Worm (Caenorhabditis elegans) whole organism, L2 larva: ENCODE results near the gene cut-1.

Source experiments
- F13H6.1 ChIP-seq: sonication (generic microtip); optimal IDR thresholded peaks from 2 replicates; lab custom pipeline; 2016; ENCODE audit warnings: missing genetic modification characterization, missing compliant biosample characterization
- R02D3.7 ChIP-seq: fragments of 150-350 bp; optimal IDR thresholded peaks from 2 replicates; lab custom pipeline; 2014; ENCODE audit warnings: missing biosample characterization, missing genetic modification characterization
- ZK546.5 ChIP-seq: sonication (generic microtip); optimal IDR thresholded peaks from 2 replicates; lab custom pipeline; 2017; ENCODE audit warnings: missing biosample characterization, missing genetic modification characterization
- alr-1 ChIP-seq: fragments of 150-350 bp; optimal IDR thresholded peaks from 2 replicates; lab custom pipeline; 2014; ENCODE audit warnings: missing biosample characterization, missing genetic modification characterization
- aly-2 ChIP-seq: fragments of 150-350 bp; optimal IDR thresholded peaks from 2 replicates; lab custom pipeline; 2014; ENCODE audit warnings: missing biosample characterization, missing genetic modification characterization
- blmp-1 ChIP-seq: sonication (generic microtip); optimal IDR thresholded peaks from 2 replicates; lab custom pipeline; 2017; ENCODE audit warnings: missing genetic modification characterization, mild to moderate bottlenecking, missing compliant biosample characterization, antibody characterized with exemption, moderate library complexity; ENCODE audit not compliant: insufficient read depth
- egl-27 ChIP-seq: sonication (generic microtip); optimal IDR thresholded peaks from 3 replicates; lab custom pipeline; 2017; ENCODE audit warnings: missing biosample characterization, missing genetic modification reagents, missing genetic modification characterization
- fos-1 ChIP-seq: fragments of 150-350 bp; optimal IDR thresholded peaks from 2 replicates; lab custom pipeline; 2014; ENCODE audit warnings: missing biosample characterization, missing genetic modification characterization
- lin-11 ChIP-seq: fragments of 150-350 bp; sonication (generic microtip); optimal IDR thresholded peaks from 2 replicates; lab custom pipeline; 2014; ENCODE audit warnings: missing biosample characterization, missing genetic modification characterization, inconsistent platforms, mixed read lengths
- lin-13 ChIP-seq: fragments of 150-350 bp; optimal IDR thresholded peaks from 2 replicates; lab custom pipeline; 2014; ENCODE audit warnings: missing biosample characterization, missing genetic modification reagents, missing genetic modification characterization
- mab-5 ChIP-seq: fragments of 150-350 bp; optimal IDR thresholded peaks from 2 replicates; lab custom pipeline; 2014; ENCODE audit warnings: missing biosample characterization, missing genetic modification characterization
- mbf-1 ChIP-seq: sonication (generic microtip); optimal IDR thresholded peaks from 2 replicates; lab custom pipeline; 2017; ENCODE audit warnings: missing biosample characterization, missing genetic modification characterization
- nhr-10 ChIP-seq: sonication (generic microtip); optimal IDR thresholded peaks from 2 replicates; lab custom pipeline; 2017; ENCODE audit warnings: missing biosample characterization, missing genetic modification characterization
- nhr-12 ChIP-seq: fragments of 150-350 bp; optimal IDR thresholded peaks from 2 replicates; lab custom pipeline; 2014; ENCODE audit warnings: missing biosample characterization, missing genetic modification characterization
- nhr-23 ChIP-seq: fragments of 150-350 bp; optimal IDR thresholded peaks from 2 replicates; lab custom pipeline; 2014; ENCODE audit warnings: missing biosample characterization, missing genetic modification reagents, missing genetic modification characterization
- nhr-237 ChIP-seq: fragments of 150-350 bp; optimal IDR thresholded peaks from 2 replicates; lab custom pipeline; 2014; ENCODE audit warnings: missing biosample characterization, missing genetic modification characterization
- nhr-25 ChIP-seq: fragments of 150-350 bp; sonication (generic microtip); optimal IDR thresholded peaks from 3 replicates; lab custom pipeline; 2014; ENCODE audit warnings: missing biosample characterization, missing genetic modification characterization
- nhr-77 ChIP-seq: fragments of 150-350 bp; optimal IDR thresholded peaks from 2 replicates; lab custom pipeline; 2014; ENCODE audit warnings: missing biosample characterization, missing genetic modification characterization
- peb-1 ChIP-seq: fragments of 150-350 bp; optimal IDR thresholded peaks from 2 replicates; lab custom pipeline; 2014; ENCODE audit warnings: missing biosample characterization, missing genetic modification characterization
- sem-4 ChIP-seq: fragments of 150-350 bp; optimal IDR thresholded peaks from 2 replicates; lab custom pipeline; 2014; ENCODE audit warnings: missing biosample characterization, missing genetic modification reagents, missing genetic modification characterization
- skn-1 ChIP-seq: sonication (generic microtip); optimal IDR thresholded peaks from 2 replicates; lab custom pipeline; 2017; ENCODE audit warnings: missing biosample characterization, missing genetic modification characterization
- sma-9 ChIP-seq, 2 experiments: fragments of 150-350 bp in 1 of 2; sonication (generic microtip) in 1 of 2; optimal IDR thresholded peaks; 2 replicates each; lab custom pipeline; 2014 to 2016; ENCODE audit warnings: missing genetic modification characterization in 2 of 2, mild to moderate bottlenecking in 1 of 2, missing biosample characterization in 1 of 2, missing compliant biosample characterization in 1 of 2, missing genetic modification reagents in 1 of 2, moderate library complexity in 1 of 2
- snpc-4 ChIP-seq: fragments of 150-350 bp; optimal IDR thresholded peaks from 2 replicates; lab custom pipeline; 2014; ENCODE audit warnings: missing biosample characterization, missing genetic modification characterization
- unc-55 ChIP-seq: fragments of 150-350 bp; sonication (generic microtip); optimal IDR thresholded peaks from 3 replicates; lab custom pipeline; 2014; ENCODE audit warnings: missing biosample characterization, missing genetic modification reagents, missing genetic modification characterization
- unc-62 ChIP-seq: fragments of 150-350 bp; optimal IDR thresholded peaks from 2 replicates; lab custom pipeline; 2014; ENCODE audit warnings: missing biosample characterization, missing genetic modification reagents, missing genetic modification characterization
- zag-1 ChIP-seq: fragments of 150-350 bp; optimal IDR thresholded peaks from 2 replicates; lab custom pipeline; 2014; ENCODE audit warnings: missing biosample characterization, missing genetic modification characterization
- ztf-11 ChIP-seq: sonication (generic microtip); optimal IDR thresholded peaks from 2 replicates; lab custom pipeline; 2017; ENCODE audit warnings: missing biosample characterization, missing genetic modification characterization

The cut-1 gene

ce11 chrII:11240214-11240613 is 28.7 kb upstream of the cut-1 start:
- no peak for TF ChIP-seq unc-62 (GFP tag; lab: Kevin White, UChicago)
- TF ChIP-seq F13H6.1 (tag; lab: Kevin White, UChicago) = no peak
- no peak for TF ChIP-seq sem-4 (tag; lab: Kevin White, UChicago)
- TF ChIP-seq fos-1 = no peak
- no peak for TF ChIP-seq unc-55 (GFP tag; lab: Kevin White, UChicago)
- no peak for TF ChIP-seq nhr-12 (tag; lab: Kevin White, UChicago)
- TF ChIP-seq nhr-237 (tag; lab: Kevin White, UChicago) = no peak
- TF ChIP-seq peb-1 (tag; lab: Kevin White, UChicago) = no peak
- TF ChIP-seq lin-11 (tag; lab: Kevin White, UChicago) = no peak
- no peak for TF ChIP-seq lin-13
- no peak for TF ChIP-seq ZK546.5 (tag; lab: Kevin White, UChicago)
- no peak for TF ChIP-seq nhr-25 (tag; lab: Kevin White, UChicago)
- TF ChIP-seq, all 48 proteins: peak for 0

DNA sequence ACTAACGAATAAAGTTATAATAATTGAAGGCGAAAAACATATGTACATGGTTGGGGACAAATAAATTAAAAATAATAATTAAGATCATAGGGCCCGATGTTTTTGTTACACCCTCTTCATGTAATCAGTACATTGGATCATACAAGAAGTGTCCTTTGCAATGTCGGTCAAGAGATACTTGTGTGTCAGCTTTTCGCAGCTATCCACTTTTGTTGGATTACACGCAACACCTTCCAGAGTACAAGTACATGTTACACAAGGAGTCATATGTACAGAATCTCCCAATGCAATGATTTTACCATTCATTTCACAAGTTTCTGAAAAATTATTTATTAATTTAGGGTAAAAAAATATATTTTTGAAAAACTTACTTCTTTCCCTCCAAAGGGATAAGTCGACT is 28.0 kb upstream of the cut-1 start:
- TF ChIP-seq ztf-11 (tag; lab: Kevin White, UChicago) (no peak), nhr-23 (tag; lab: Kevin White, UChicago) (no peak), egl-27 (tag; lab: Kevin White, UChicago) (no peak), lin-11 (tag; lab: Kevin White, UChicago) (no peak), fos-1 (no peak), alr-1 (tag; lab: Kevin White, UChicago) (no peak), unc-62 (GFP tag; lab: Kevin White, UChicago) (no peak), mbf-1 (tag; lab: Kevin White, UChicago) (no peak)

ce11 chrII:11241497-11241896 is 27.4 kb upstream of the cut-1 start:
- TF ChIP-seq unc-55 (GFP tag; lab: Kevin White, UChicago) = no peak
- TF ChIP-seq egl-27 (tag; lab: Kevin White, UChicago) = no peak
- no peak for TF ChIP-seq blmp-1 (tag; lab: Kevin White, UChicago)
- no peak for TF ChIP-seq mab-5 (tag; lab: Kevin White, UChicago)

DNA sequence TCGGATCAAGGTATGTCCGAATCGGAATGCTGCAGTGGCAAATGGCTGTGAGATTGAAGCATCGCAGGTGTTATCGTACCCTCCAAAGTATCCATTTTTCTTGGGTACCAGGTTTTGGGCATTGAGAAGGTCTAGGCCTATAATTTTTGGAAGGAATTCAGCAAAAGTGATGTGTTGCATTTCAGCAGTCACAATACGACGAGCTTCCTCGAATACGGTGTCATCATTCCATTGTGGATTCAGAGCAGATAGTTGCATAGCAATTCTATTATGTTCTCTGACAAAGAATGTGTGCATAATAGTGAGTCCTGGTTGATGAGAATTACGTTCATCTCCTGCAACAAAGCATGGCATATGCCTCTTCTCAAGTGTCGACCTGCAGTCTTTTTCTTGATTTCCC is 26.0 kb upstream of the cut-1 start:
- TF ChIP-seq zag-1 (tag; lab: Kevin White, UChicago) (no peak), nhr-10 (tag; lab: Kevin White, UChicago) (no peak), peb-1 (tag; lab: Kevin White, UChicago) (no peak)

- TF ChIP-seq blmp-1 (tag; lab: Kevin White, UChicago) = peak; percentile 82
- no peak for TF ChIP-seq snpc-4
Measured at ce11 chrII:11246506-11246905, 22.4 kb upstream of the cut-1 start.

- TF ChIP-seq nhr-77 (no peak), nhr-237 (tag; lab: Kevin White, UChicago) (no peak), skn-1 (no peak), unc-62 (GFP tag; lab: Kevin White, UChicago) (no peak), aly-2 (tag; lab: Kevin White, UChicago) (no peak), sma-9 (GFP tag; optimal IDR thresholded peaks at IDR 0.05; lab: Kevin White, UChicago) (no peak), sma-9 (tag; optimal IDR thresholded peaks at IDR 0.05; lab: Kevin White, UChicago) (no peak), nhr-12 (tag; lab: Kevin White, UChicago) (no peak)
Measured at ce11 chrII:11247414-11247813, 21.5 kb upstream of the cut-1 start, which contains the start of gene T06D8.10. Gene T06D8.10 (minus strand): TSS chrII:11247514.

DNA sequence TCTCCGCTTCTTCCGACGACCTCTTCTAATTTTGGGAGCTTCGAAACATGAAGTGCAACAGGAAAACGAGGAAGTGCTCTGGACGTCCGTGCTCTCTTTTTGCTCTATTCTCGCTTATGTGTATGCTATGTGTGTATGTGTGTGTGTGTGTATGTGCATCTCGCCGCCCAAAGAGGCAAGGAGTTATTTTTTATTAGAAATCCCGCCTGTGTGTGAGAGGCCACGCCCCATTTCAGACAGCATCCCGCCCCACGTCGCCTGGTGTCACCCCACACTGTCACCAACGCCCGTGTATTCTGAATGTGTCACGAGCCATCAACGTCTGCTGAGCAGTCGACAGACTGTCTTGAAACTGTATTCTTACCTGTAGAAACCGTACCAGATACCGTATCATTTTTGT is 13.4 kb upstream of the cut-1 start, which contains the start of gene T05B9.2:
T05B9.2 (plus strand) TSS at position 301 of the 400 bp plus-strand sequence.
- TF ChIP-seq lin-13 (no peak), nhr-25 (tag; lab: Kevin White, UChicago) (no peak), aly-2 (tag; lab: Kevin White, UChicago) (no peak), F13H6.1 (tag; lab: Kevin White, UChicago) (no peak), R02D3.7 (tag; lab: Kevin White, UChicago) (no peak)
- TF ChIP-seq, all 48 proteins: peak for 0
